Fruit fly (Drosophila melanogaster) whole organism, prepupa: ENCODE measurements around the gene Mst87F.

Experiments
- CG1621 ChIP-seq: fragments of 200-800 bp; sonication (Bioruptor generic); optimal IDR thresholded peaks from 3 replicates; lab custom pipeline; 2018; ENCODE audit warnings: missing biosample characterization, mild to moderate bottlenecking, missing genetic modification characterization
- CG16779 ChIP-seq: fragments of 200-800 bp; sonication (Bioruptor generic); optimal IDR thresholded peaks from 3 replicates; lab custom pipeline; 2017; ENCODE audit warnings: missing biosample characterization, mild to moderate bottlenecking, missing genetic modification characterization
- CG31627 ChIP-seq: fragments of 200-800 bp; sonication (Bioruptor generic); optimal IDR thresholded peaks from 3 replicates; lab custom pipeline; 2016; ENCODE audit warnings: missing biosample characterization, missing genetic modification characterization
- CG7368 ChIP-seq: fragments of 200-800 bp; sonication (Bioruptor generic); optimal IDR thresholded peaks from 3 replicates; lab custom pipeline; 2016; ENCODE audit warnings: missing biosample characterization, missing genetic modification characterization
- CG8319 ChIP-seq: fragments of 200-800 bp; sonication (Bioruptor generic); optimal IDR thresholded peaks from 3 replicates; lab custom pipeline; 2016; ENCODE audit warnings: missing biosample characterization, missing genetic modification characterization
- Eip78C ChIP-seq: fragments of 200-800 bp; sonication (Bioruptor generic); peaks from one replicate; lab custom pipeline; 2016; ENCODE audit warnings: missing biosample characterization, missing genetic modification characterization
- Ets96B ChIP-seq: fragments of 200-800 bp; optimal IDR thresholded peaks from 2 replicates; lab custom pipeline; 2019; ENCODE audit warnings: missing biosample characterization, mild to moderate bottlenecking, missing genetic modification characterization, moderate library complexity
- Gug ChIP-seq: fragments of 200-800 bp; sonication (Bioruptor generic); IDR thresholded peaks from 2 replicates; pipeline ENCODE4 v1.3.6; 2022; ENCODE audit warnings: missing biosample characterization, missing genetic modification characterization
- OdsH ChIP-seq: fragments of 200-800 bp; sonication (Bioruptor generic); optimal IDR thresholded peaks from 3 replicates; lab custom pipeline; 2016; ENCODE audit warnings: missing biosample characterization, missing genetic modification characterization
- salr ChIP-seq, 2 experiments: fragments of 200-800 bp; sonication (Bioruptor generic); optimal IDR thresholded peaks; 3 replicates each; lab custom pipeline; 2016 to 2018; ENCODE audit warnings: missing biosample characterization in 2 of 2, missing genetic modification characterization in 2 of 2, mild to moderate bottlenecking in 1 of 2

DNA sequence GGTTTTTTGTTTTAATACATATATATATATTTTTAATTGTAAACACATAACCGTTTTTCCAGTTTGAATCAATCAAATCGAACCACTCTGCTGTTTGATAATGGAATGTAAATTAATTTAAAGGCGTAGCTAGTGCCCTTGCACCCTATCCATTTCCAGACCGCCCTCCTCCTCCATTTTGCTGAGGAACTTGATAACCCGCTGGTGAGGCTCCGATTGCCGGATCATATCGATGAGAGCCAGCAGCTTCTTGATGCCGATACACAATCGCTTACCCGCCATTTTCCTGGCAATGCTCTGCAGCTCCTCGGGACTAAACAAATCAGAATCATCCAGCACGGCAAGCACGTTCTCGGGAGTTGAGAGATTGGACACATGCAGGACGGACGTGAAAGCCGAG is 6.7 kb upstream of the Mst87F start:
- TF ChIP-seq Ets96B (tag; lab: Kevin White, UChicago) (no peak), CG8319 (no peak), Gug (no peak), CG31627 (no peak), salr (GFP tag; optimal IDR thresholded peaks at IDR 0.05; lab: Kevin White, UChicago) (no peak), CG16779 (tag; lab: Kevin White, UChicago) (no peak), CG1621 (tag; lab: Kevin White, UChicago) (no peak), Eip78C (GFP tag; lab: Kevin White, UChicago) (no peak), OdsH (no peak), CG7368 (GFP tag; lab: Kevin White, UChicago) (no peak)
